Worm (Caenorhabditis elegans) whole organism, L4 larva: ENCODE measurements around the gene col-69.

Experiments
- F37D6.2 ChIP-seq: sonication (generic microtip); optimal IDR thresholded peaks from 2 replicates; lab custom pipeline; 2016; ENCODE audit warnings: mild to moderate bottlenecking, missing genetic modification characterization, missing compliant biosample characterization
- F44E2.7 ChIP-seq: fragments of 200-800 bp; sonication (Bioruptor generic); IDR thresholded peaks from 2 replicates; pipeline ENCODE4 v2.1.2; 2022; ENCODE audit warnings: missing genetic modification characterization, missing compliant biosample characterization
- T26A8.4 ChIP-seq: fragments of 200-800 bp; sonication (Bioruptor generic); IDR thresholded peaks from 2 replicates; pipeline ENCODE4 v1.3.6; 2022; ENCODE audit warnings: missing genetic modification characterization, missing compliant biosample characterization
- Y105C5A.15 ChIP-seq: fragments of 200-800 bp; sonication (Bioruptor generic); IDR thresholded peaks from 2 replicates; pipeline ENCODE4 v1.3.6; 2022; ENCODE audit warnings: missing genetic modification characterization, missing compliant biosample characterization
- Y5F2A.4 ChIP-seq: fragments of 200-800 bp; sonication (Bioruptor generic); optimal IDR thresholded peaks from 2 replicates; lab custom pipeline; 2018; ENCODE audit warnings: mild to moderate bottlenecking, missing genetic modification characterization, missing compliant biosample characterization
- aha-1 ChIP-seq: fragments of 150-350 bp; peaks from one replicate; lab custom pipeline; 2014; ENCODE audit warnings: missing biosample characterization, missing genetic modification characterization
- arid-1 ChIP-seq: fragments of 200-800 bp; sonication (Bioruptor generic); conservative IDR thresholded peaks from 2 replicates; pipeline ENCODE4 v1.3.6; 2022; ENCODE audit warnings: missing genetic modification reagents, missing genetic modification characterization, missing compliant biosample characterization
- ceh-20 ChIP-seq: fragments of 200-800 bp; sonication (Bioruptor generic); IDR thresholded peaks from 2 replicates; pipeline ENCODE4 v1.3.6; 2022; ENCODE audit warnings: missing genetic modification reagents, missing genetic modification characterization, missing compliant biosample characterization
- ceh-62 ChIP-seq: sonication (generic microtip); optimal IDR thresholded peaks from 2 replicates; lab custom pipeline; 2017; ENCODE audit warnings: missing biosample characterization, missing genetic modification characterization
- cey-2 ChIP-seq: sonication (generic microtip); optimal IDR thresholded peaks from 3 replicates; lab custom pipeline; 2017; ENCODE audit warnings: missing genetic modification characterization, mild to moderate bottlenecking, missing compliant biosample characterization, antibody characterized with exemption, borderline replicate concordance; ENCODE audit not compliant: insufficient read depth
- daf-8 ChIP-seq: fragments of 200-800 bp; sonication (Bioruptor generic); IDR thresholded peaks from 2 replicates; pipeline ENCODE4 v1.3.6; 2022; ENCODE audit warnings: missing genetic modification characterization, missing compliant biosample characterization
- dmd-6 ChIP-seq: fragments of 200-800 bp; sonication (Bioruptor generic); IDR thresholded peaks from 2 replicates; pipeline ENCODE4 v1.3.6; 2022; ENCODE audit warnings: missing genetic modification reagents, missing genetic modification characterization, missing compliant biosample characterization
- dmd-8 ChIP-seq: fragments of 200-800 bp; sonication (Bioruptor generic); IDR thresholded peaks from 2 replicates; pipeline ENCODE4 v1.3.6; 2022; ENCODE audit warnings: missing genetic modification characterization, missing compliant biosample characterization
- egl-43 ChIP-seq: fragments of 200-800 bp; sonication (Bioruptor generic); IDR thresholded peaks from 2 replicates; pipeline ENCODE4 v1.3.6; 2022; ENCODE audit warnings: missing genetic modification reagents, missing genetic modification characterization, missing compliant biosample characterization
- fkh-10 ChIP-seq: fragments of 150-350 bp; optimal IDR thresholded peaks from 2 replicates; lab custom pipeline; 2014; ENCODE audit warnings: missing biosample characterization, missing genetic modification reagents, missing genetic modification characterization
- fos-1 ChIP-seq: fragments of 150-350 bp; optimal IDR thresholded peaks from 2 replicates; lab custom pipeline; 2014; ENCODE audit warnings: missing biosample characterization, missing genetic modification characterization
- hif-1 ChIP-seq, 2 experiments: sonication (generic microtip); optimal IDR thresholded peaks; 2 replicates each; lab custom pipeline; 2016 to 2017; ENCODE audit warnings: missing compliant biosample characterization in 2 of 2, missing genetic modification characterization in 2 of 2, missing genetic modification reagents in 2 of 2, missing genotype in 2 of 2, mild to moderate bottlenecking in 1 of 2
- hlh-11 ChIP-seq: fragments of 200-800 bp; sonication (Bioruptor generic); optimal IDR thresholded peaks from 2 replicates; lab custom pipeline; 2018; ENCODE audit warnings: mild to moderate bottlenecking, missing genetic modification characterization, missing compliant biosample characterization
- hlh-30 ChIP-seq: sonication (generic microtip); optimal IDR thresholded peaks from 2 replicates; lab custom pipeline; 2017; ENCODE audit warnings: antibody characterized with exemption, mild to moderate bottlenecking, missing genetic modification characterization, missing compliant biosample characterization; ENCODE audit not compliant: insufficient read depth
- lim-7 ChIP-seq: fragments of 200-800 bp; sonication (Bioruptor generic); IDR thresholded peaks from 2 replicates; pipeline ENCODE4 v1.3.6; 2022; ENCODE audit warnings: missing genetic modification characterization, missing compliant biosample characterization
- lin-38 ChIP-seq: fragments of 200-800 bp; sonication (Bioruptor generic); IDR thresholded peaks from 2 replicates; pipeline ENCODE4 v1.3.6; 2022; ENCODE audit warnings: missing genetic modification reagents, missing genetic modification characterization, missing compliant biosample characterization
- lir-3 ChIP-seq: sonication (generic microtip); optimal IDR thresholded peaks from 2 replicates; lab custom pipeline; 2016; ENCODE audit warnings: mild to moderate bottlenecking, missing genetic modification characterization, missing compliant biosample characterization
- lsy-2 ChIP-seq, 2 experiments: fragments of 150-350 bp in 1 of 2; sonication (generic microtip) in 1 of 2; optimal IDR thresholded peaks; 2 replicates each; lab custom pipeline; 2014 to 2017; ENCODE audit warnings: missing biosample characterization in 2 of 2, missing genetic modification characterization in 2 of 2
- madf-5 ChIP-seq, 2 experiments: fragments of 200-800 bp; sonication (Bioruptor generic); IDR thresholded peaks; 2 replicates each; pipeline ENCODE4 v1.3.6; 2022; ENCODE audit warnings: missing compliant biosample characterization in 2 of 2, missing genetic modification characterization in 2 of 2
- mdl-1 ChIP-seq, 2 experiments: fragments of 150-350 bp in 1 of 2; sonication (generic microtip) in 1 of 2; optimal IDR thresholded peaks; 2 replicates each; lab custom pipeline; 2014 to 2017; ENCODE audit warnings: missing biosample characterization in 2 of 2, missing genetic modification characterization in 2 of 2
- mep-1 ChIP-seq: fragments of 150-350 bp; sonication (generic microtip); optimal IDR thresholded peaks from 3 replicates; lab custom pipeline; 2014; ENCODE audit warnings: missing biosample characterization, missing genetic modification characterization
- mes-2 ChIP-seq: sonication (generic microtip); optimal IDR thresholded peaks from 2 replicates; lab custom pipeline; 2016; ENCODE audit warnings: missing genotype, mild to moderate bottlenecking, missing genetic modification characterization, missing compliant biosample characterization; ENCODE audit not compliant: poor library complexity, severe bottlenecking
- nhr-102 ChIP-seq: sonication (generic microtip); optimal IDR thresholded peaks from 2 replicates; lab custom pipeline; 2016; ENCODE audit warnings: mild to moderate bottlenecking, missing genetic modification characterization, moderate library complexity, missing compliant biosample characterization
- nhr-11 ChIP-seq: fragments of 150-350 bp; optimal IDR thresholded peaks from 2 replicates; lab custom pipeline; 2014; ENCODE audit warnings: missing biosample characterization, missing genetic modification characterization
- nhr-25 ChIP-seq: sonication (generic microtip); optimal IDR thresholded peaks from 2 replicates; lab custom pipeline; 2017; ENCODE audit warnings: missing genetic modification characterization, mild to moderate bottlenecking, missing compliant biosample characterization, antibody characterized with exemption, moderate library complexity, borderline replicate concordance; ENCODE audit not compliant: insufficient read depth
- nhr-41 ChIP-seq: fragments of 200-800 bp; sonication (Bioruptor generic); IDR thresholded peaks from 2 replicates; pipeline ENCODE4 v1.3.6; 2022; ENCODE audit warnings: missing genetic modification reagents, missing genetic modification characterization, missing compliant biosample characterization
- nhr-42 ChIP-seq: fragments of 200-800 bp; sonication (Bioruptor generic); IDR thresholded peaks from 2 replicates; pipeline ENCODE4 v1.3.6; 2022; ENCODE audit warnings: missing genetic modification characterization, missing compliant biosample characterization
- nhr-6 ChIP-seq: fragments of 150-350 bp; optimal IDR thresholded peaks from 2 replicates; lab custom pipeline; 2014; ENCODE audit warnings: missing biosample characterization, missing genetic modification characterization
- sdz-12 ChIP-seq: fragments of 200-800 bp; sonication (Bioruptor generic); optimal IDR thresholded peaks from 2 replicates; lab custom pipeline; 2018; ENCODE audit warnings: mild to moderate bottlenecking, missing genetic modification characterization, missing compliant biosample characterization
- set-16 ChIP-seq: fragments of 200-800 bp; sonication (Bioruptor generic); IDR thresholded peaks from 2 replicates; pipeline ENCODE4 v1.3.6; 2022; ENCODE audit warnings: missing genetic modification reagents, missing genetic modification characterization, missing compliant biosample characterization
- skn-1 ChIP-seq: fragments of 150-350 bp; optimal IDR thresholded peaks from 2 replicates; lab custom pipeline; 2014; ENCODE audit warnings: missing biosample characterization, missing genetic modification characterization
- snpc-1.2 ChIP-seq: fragments of 200-800 bp; sonication (Bioruptor generic); IDR thresholded peaks from 2 replicates; pipeline ENCODE4 v1.3.6; 2022; ENCODE audit warnings: missing genetic modification reagents, missing genetic modification characterization, missing compliant biosample characterization
- snpc-4 ChIP-seq: fragments of 150-350 bp; optimal IDR thresholded peaks from 2 replicates; lab custom pipeline; 2014; ENCODE audit warnings: missing biosample characterization, missing genetic modification characterization
- spr-1 ChIP-seq: sonication (generic microtip); optimal IDR thresholded peaks from 2 replicates; lab custom pipeline; 2016; ENCODE audit warnings: mild to moderate bottlenecking, missing genetic modification characterization, missing compliant biosample characterization
- tag-97 ChIP-seq: fragments of 200-800 bp; sonication (Bioruptor generic); IDR thresholded peaks from 2 replicates; pipeline ENCODE4 v1.3.6; 2022; ENCODE audit warnings: missing genetic modification characterization, missing compliant biosample characterization
- zfp-3 ChIP-seq: fragments of 200-800 bp; sonication (Bioruptor generic); conservative IDR thresholded peaks from 2 replicates; pipeline ENCODE4 v1.3.6; 2022; ENCODE audit warnings: missing genetic modification reagents, missing genetic modification characterization, missing compliant biosample characterization

Gene col-69

DNA sequence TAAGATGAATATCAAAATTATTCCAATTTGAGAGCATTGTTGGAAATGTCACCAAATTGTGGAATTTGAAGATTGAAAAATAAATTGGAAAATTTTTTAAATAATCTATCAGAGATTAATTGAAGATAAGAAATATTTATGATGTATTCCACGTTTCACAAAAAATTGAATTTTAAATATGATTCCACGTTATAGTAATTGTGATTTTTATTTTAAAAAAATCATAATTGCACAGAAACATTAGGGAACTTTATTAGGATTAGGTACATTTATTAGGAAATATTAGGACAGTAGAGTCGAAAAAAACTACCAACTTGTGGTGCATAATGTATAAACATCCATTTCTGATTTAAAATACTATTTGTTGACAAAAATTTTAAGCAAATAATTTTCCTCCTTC lies 10.9 kb downstream of the col-69 start, which contains the start of gene B0432.11:
Gene B0432.11 (minus strand): TSS at position 101 of the 400 bp plus-strand sequence.
- TF ChIP-seq Y105C5A.15 (GFP tag; lab: Robert Waterston, UW): no peak
- TF ChIP-seq mdl-1 (tag; optimal IDR thresholded peaks at IDR 0.05; lab: Kevin White, UChicago): no peak
- no peak for TF ChIP-seq tag-97 (GFP tag; lab: Robert Waterston, UW)
- TF ChIP-seq cey-2: no peak
- TF ChIP-seq dmd-8 (GFP tag; lab: Robert Waterston, UW): no peak
- TF ChIP-seq egl-43 (GFP tag; lab: Robert Waterston, UW): no peak
- TF ChIP-seq daf-8 (GFP tag; lab: Robert Waterston, UW): no peak
- TF ChIP-seq ceh-62 (tag; lab: Kevin White, UChicago): no peak
- TF ChIP-seq spr-1 (tag; lab: Kevin White, UChicago): no peak
- no peak for TF ChIP-seq F37D6.2
- no peak for TF ChIP-seq set-16 (GFP tag; lab: Robert Waterston, UW)
- TF ChIP-seq dmd-6: no peak

DNA sequence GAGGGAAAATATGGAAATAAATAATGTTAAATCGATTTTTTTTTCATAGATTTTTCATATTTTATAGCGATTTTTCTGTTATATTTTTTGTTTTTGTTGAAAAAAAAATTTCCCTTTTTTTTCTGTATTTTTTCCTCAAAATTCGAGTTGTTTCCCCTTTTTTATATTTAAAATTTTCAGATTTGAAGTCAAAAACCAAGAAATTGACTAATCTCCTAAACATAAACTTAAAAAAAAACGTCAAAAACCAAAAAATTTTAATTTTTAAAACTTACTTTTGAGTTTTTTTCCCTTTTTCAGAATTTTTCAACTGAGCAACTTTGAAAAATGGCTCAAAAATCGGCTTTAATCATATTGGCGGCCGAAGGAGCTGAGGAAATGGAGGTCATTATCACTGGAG lies 15.3 kb downstream of the col-69 start, which contains the start of gene djr-1.1:
Gene djr-1.1 (plus strand): TSS at position 301 of the 400 bp plus-strand sequence.
- no peak for TF ChIP-seq nhr-11 (tag; lab: Kevin White, UChicago)
- no peak for TF ChIP-seq madf-5 (GFP tag; IDR thresholded peaks at IDR 0.05; lab: Robert Waterston, UW)
- no peak for TF ChIP-seq nhr-41
- TF ChIP-seq lsy-2 (tag; optimal IDR thresholded peaks at IDR 0.05; lab: Kevin White, UChicago): no peak
- no peak for TF ChIP-seq mes-2
- no peak for TF ChIP-seq skn-1 (tag; lab: Kevin White, UChicago)
- no peak for TF ChIP-seq tag-97 (GFP tag; lab: Robert Waterston, UW)
- TF ChIP-seq nhr-6 (tag; lab: Kevin White, UChicago): no peak
- TF ChIP-seq hif-1 (tag; optimal IDR thresholded peaks at IDR 0.05; lab: Kevin White, UChicago): no peak
- no peak for TF ChIP-seq fkh-10
- no peak for TF ChIP-seq arid-1 (GFP tag; lab: Robert Waterston, UW)
- no peak for TF ChIP-seq aha-1 (tag; lab: Kevin White, UChicago)
- no peak for TF ChIP-seq zfp-3 (GFP tag; lab: Robert Waterston, UW)
- TF ChIP-seq hlh-30 (tag; lab: Kevin White, UChicago): no peak
- no peak for TF ChIP-seq lir-3 (tag; lab: Kevin White, UChicago)
- no peak for TF ChIP-seq mep-1

DNA sequence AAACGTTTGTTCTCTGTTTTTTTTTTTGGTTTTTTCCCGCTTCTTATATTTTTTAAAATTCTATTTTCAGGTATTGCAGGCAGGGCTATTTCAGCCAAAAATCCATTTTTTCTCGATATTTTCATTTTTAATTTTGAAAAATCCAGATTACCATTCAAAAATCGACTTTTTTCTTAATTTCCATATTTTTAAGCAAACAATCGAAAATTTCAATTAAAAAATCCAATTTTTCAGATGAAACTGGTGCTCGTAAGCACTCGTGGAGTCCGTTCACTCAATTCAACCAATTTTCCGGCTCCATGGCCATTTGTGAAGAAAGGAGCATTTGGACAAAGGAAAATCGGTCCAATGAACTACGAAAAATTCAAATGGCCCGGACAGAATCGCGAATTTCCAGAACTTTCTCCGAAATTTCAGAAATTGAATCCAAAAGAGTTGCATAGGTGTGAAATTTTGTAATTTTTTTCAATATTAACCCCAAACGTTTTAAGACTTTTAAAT lies 16.8 kb downstream of the col-69 start, which contains the start of gene mrpl-41:
Gene mrpl-41 (plus strand): TSS at position 235 of the 501 bp plus-strand sequence.
- no peak for TF ChIP-seq lim-7 (GFP tag; lab: Robert Waterston, UW)
- no peak for TF ChIP-seq F44E2.7 (GFP tag; lab: Robert Waterston, UW)
- no peak for TF ChIP-seq madf-5 (GFP tag; IDR thresholded peaks at IDR 0.05; lab: Robert Waterston, UW)
- TF ChIP-seq hlh-11 (tag; lab: Kevin White, UChicago): no peak
- TF ChIP-seq mes-2: no peak
- peak; percentile 23 for TF ChIP-seq sdz-12 (GFP tag; lab: Kevin White, UChicago)
- no peak for TF ChIP-seq Y5F2A.4 (GFP tag; lab: Kevin White, UChicago)
- no peak for TF ChIP-seq skn-1 (tag; lab: Kevin White, UChicago)
- no peak for TF ChIP-seq fkh-10
- no peak for TF ChIP-seq nhr-25 (tag; lab: Kevin White, UChicago)
- no peak for TF ChIP-seq nhr-102
- no peak for TF ChIP-seq lin-38 (GFP tag; lab: Robert Waterston, UW)
- peak; percentile 46; the same call in 1 of the 2 replicates for TF ChIP-seq T26A8.4 (GFP tag; lab: Robert Waterston, UW)
- no peak for TF ChIP-seq tag-97 (GFP tag; lab: Robert Waterston, UW)
- no peak for TF ChIP-seq snpc-4 (tag; lab: Kevin White, UChicago)
- TF ChIP-seq dmd-6: no peak
- no peak for TF ChIP-seq fos-1 (tag; lab: Kevin White, UChicago)
- peak; percentile 61; the same call in 1 of the 2 replicates for TF ChIP-seq nhr-42
- TF ChIP-seq ceh-20: no peak
- 0 out of 2 replicates have a peak, but pooled peaks have one; percentile 14 for TF ChIP-seq snpc-1.2 (GFP tag; lab: Robert Waterston, UW)
- TF ChIP-seq lsy-2 (tag; optimal IDR thresholded peaks at IDR 0.05; lab: Kevin White, UChicago): no peak
